Worm (Caenorhabditis elegans) whole organism, young adult: Measurements from ENCODE around the gene F41G4.13.
A peak's percentile ranks its signal among the peaks of the same experiment; 100 is the strongest.

Experiments
- F10E7.11 ChIP-seq: sonication (generic microtip); optimal IDR thresholded peaks from 2 replicates; lab custom pipeline; 2017; ENCODE audit warnings: mild to moderate bottlenecking, missing genetic modification characterization, moderate library complexity, missing compliant biosample characterization
- F39B2.1 ChIP-seq: fragments of 200-800 bp; sonication (Bioruptor generic); IDR thresholded peaks from 2 replicates; pipeline ENCODE4 v1.3.6; 2022; ENCODE audit warnings: missing genetic modification reagents, missing genetic modification characterization, missing compliant biosample characterization
- F49E8.2 ChIP-seq: sonication (generic microtip); optimal IDR thresholded peaks from 3 replicates; lab custom pipeline; 2017; ENCODE audit warnings: missing genetic modification characterization, mild to moderate bottlenecking, missing compliant biosample characterization, antibody characterized with exemption, moderate library complexity; ENCODE audit not compliant: insufficient read depth
- F57C9.4 ChIP-seq: sonication (generic microtip); optimal IDR thresholded peaks from 2 replicates; lab custom pipeline; 2017; ENCODE audit warnings: mild to moderate bottlenecking, missing genetic modification characterization, missing compliant biosample characterization
- K12H6.12 ChIP-seq: fragments of 200-800 bp; sonication (Bioruptor generic); optimal IDR thresholded peaks from 2 replicates; lab custom pipeline; 2018; ENCODE audit warnings: mild to moderate bottlenecking, missing genetic modification characterization, missing compliant biosample characterization
- Y53G8AR.9 ChIP-seq: fragments of 200-800 bp; sonication (Bioruptor generic); conservative IDR thresholded peaks from 2 replicates; pipeline ENCODE4 v1.3.6; 2022; ENCODE audit warnings: missing genetic modification reagents, missing genetic modification characterization, missing compliant biosample characterization
- ama-1 ChIP-seq, 3 experiments: fragments of 150-350 bp in 1 of 3; sonication (generic microtip) in 2 of 3; optimal IDR thresholded peaks; 2 replicates each; lab custom pipeline; 2014 to 2018; ENCODE audit warnings: missing biosample characterization in 2 of 3, missing genetic modification characterization in 2 of 3, missing genetic modification reagents in 2 of 3
- aptf-2 ChIP-seq: fragments of 200-800 bp; sonication (Bioruptor generic); conservative IDR thresholded peaks from 2 replicates; pipeline ENCODE4 v1.3.6; 2022; ENCODE audit warnings: missing genetic modification reagents, missing genetic modification characterization, missing compliant biosample characterization
- atf-7 ChIP-seq: sonication (generic microtip); optimal IDR thresholded peaks from 2 replicates; lab custom pipeline; 2017; ENCODE audit warnings: mild to moderate bottlenecking, missing genetic modification characterization, missing compliant biosample characterization
- attf-3 ChIP-seq: fragments of 200-800 bp; sonication (Bioruptor generic); conservative IDR thresholded peaks from 2 replicates; pipeline ENCODE4 v1.3.6; 2022; ENCODE audit warnings: missing genetic modification reagents, missing genetic modification characterization, missing compliant biosample characterization
- attf-6 ChIP-seq: fragments of 200-800 bp; sonication (Bioruptor generic); IDR thresholded peaks from 2 replicates; pipeline ENCODE4 v1.3.6; 2022; ENCODE audit warnings: missing genetic modification reagents, missing genetic modification characterization, missing compliant biosample characterization
- bed-2 ChIP-seq: fragments of 200-800 bp; sonication (Bioruptor generic); IDR thresholded peaks from 2 replicates; pipeline ENCODE4 v1.3.6; 2022; ENCODE audit warnings: missing genetic modification reagents, missing genetic modification characterization, missing compliant biosample characterization
- cebp-2 ChIP-seq: fragments of 200-800 bp; sonication (Bioruptor generic); IDR thresholded peaks from 2 replicates; pipeline ENCODE4 v1.3.6; 2022; ENCODE audit warnings: missing genetic modification characterization, missing compliant biosample characterization
- ceh-27 ChIP-seq: fragments of 200-800 bp; sonication (Bioruptor generic); optimal IDR thresholded peaks from 2 replicates; lab custom pipeline; 2018; ENCODE audit warnings: mild to moderate bottlenecking, missing genetic modification characterization, moderate library complexity, missing compliant biosample characterization
- ceh-79 ChIP-seq: sonication (generic microtip); optimal IDR thresholded peaks from 2 replicates; lab custom pipeline; 2017; ENCODE audit warnings: mild to moderate bottlenecking, missing genetic modification characterization, missing compliant biosample characterization
- ceh-91 ChIP-seq: fragments of 200-800 bp; sonication (Bioruptor generic); IDR thresholded peaks from 2 replicates; pipeline ENCODE4 v1.3.6; 2022; ENCODE audit warnings: missing genetic modification reagents, missing genetic modification characterization, missing compliant biosample characterization
- dpl-1 ChIP-seq: fragments of 150-350 bp; optimal IDR thresholded peaks from 2 replicates; lab custom pipeline; 2014; ENCODE audit warnings: missing biosample characterization, missing genetic modification reagents, missing genetic modification characterization
- efl-1 ChIP-seq: fragments of 150-350 bp; optimal IDR thresholded peaks from 2 replicates; lab custom pipeline; 2014; ENCODE audit warnings: missing biosample characterization, missing genetic modification reagents, missing genetic modification characterization
- hrde-1 ChIP-seq: sonication (generic microtip); optimal IDR thresholded peaks from 2 replicates; lab custom pipeline; 2016; ENCODE audit warnings: missing genetic modification characterization, mild to moderate bottlenecking, missing compliant biosample characterization, moderate library complexity, missing genotype, missing genetic modification reagents, borderline replicate concordance
- let-526 ChIP-seq: fragments of 200-800 bp; sonication (Bioruptor generic); IDR thresholded peaks from 2 replicates; pipeline ENCODE4 v1.3.6; 2022; ENCODE audit warnings: missing genetic modification reagents, missing genetic modification characterization, missing compliant biosample characterization
- madf-6 ChIP-seq: fragments of 200-800 bp; sonication (Bioruptor generic); IDR thresholded peaks from 2 replicates; pipeline ENCODE4 v1.3.6; 2022; ENCODE audit warnings: missing genetic modification reagents, missing genetic modification characterization, missing compliant biosample characterization
- mes-4 ChIP-seq: sonication (generic microtip); optimal IDR thresholded peaks from 2 replicates; lab custom pipeline; 2016; ENCODE audit warnings: missing genotype, missing genetic modification characterization, missing compliant biosample characterization
- mxl-1 ChIP-seq: sonication (generic microtip); optimal IDR thresholded peaks from 2 replicates; lab custom pipeline; 2016; ENCODE audit warnings: missing genetic modification characterization, missing compliant biosample characterization
- nfyb-1 ChIP-seq: fragments of 200-800 bp; sonication (Bioruptor generic); IDR thresholded peaks from 2 replicates; pipeline ENCODE4 v1.3.6; 2022; ENCODE audit warnings: missing genetic modification reagents, missing genetic modification characterization, missing compliant biosample characterization
- nhr-90 ChIP-seq: sonication (generic microtip); optimal IDR thresholded peaks from 2 replicates; lab custom pipeline; 2016; ENCODE audit warnings: missing genotype, mild to moderate bottlenecking, missing genetic modification characterization, missing compliant biosample characterization
- pha-4 ChIP-seq: fragments of 150-350 bp; sonication (generic microtip); optimal IDR thresholded peaks from 2 replicates; lab custom pipeline; 2014; ENCODE audit warnings: missing biosample characterization, missing genetic modification reagents, missing genetic modification characterization
- rcor-1 ChIP-seq: fragments of 200-800 bp; sonication (Bioruptor generic); IDR thresholded peaks from 2 replicates; pipeline ENCODE4 v1.3.6; 2022; ENCODE audit warnings: missing genetic modification reagents, missing genetic modification characterization, missing compliant biosample characterization
- rec-8 ChIP-seq, 2 experiments: sonication (generic microtip); optimal IDR thresholded peaks; 2 replicates each; lab custom pipeline; 2016; ENCODE audit warnings: mild to moderate bottlenecking in 2 of 2, missing genetic modification characterization in 2 of 2, missing genetic modification reagents in 2 of 2, missing genotype in 2 of 2, missing biosample characterization in 1 of 2, missing compliant biosample characterization in 1 of 2, moderate library complexity in 1 of 2
- snpc-1.1 ChIP-seq: sonication (generic microtip); optimal IDR thresholded peaks from 2 replicates; lab custom pipeline; 2017; ENCODE audit warnings: missing genetic modification characterization, mild to moderate bottlenecking, missing compliant biosample characterization, antibody characterized with exemption, moderate library complexity, missing genotype, missing genetic modification reagents; ENCODE audit not compliant: insufficient read depth
- snpc-1.3 ChIP-seq: sonication (generic microtip); optimal IDR thresholded peaks from 2 replicates; lab custom pipeline; 2017; ENCODE audit warnings: missing genetic modification characterization, mild to moderate bottlenecking, missing compliant biosample characterization, antibody characterized with exemption, moderate library complexity, missing genotype, missing genetic modification reagents; ENCODE audit not compliant: insufficient read depth
- snpc-4 ChIP-seq, 5 experiments: fragments of 150-350 bp in 1 of 5; sonication (generic microtip) in 4 of 5; optimal IDR thresholded peaks; 2 replicates each; lab custom pipeline; 2014 to 2018; ENCODE audit warnings: missing genetic modification characterization in 5 of 5, missing biosample characterization in 3 of 5, antibody characterized with exemption in 2 of 5, mild to moderate bottlenecking in 2 of 5, missing compliant biosample characterization in 2 of 5, missing genotype in 2 of 5, moderate library complexity in 2 of 5, missing genetic modification reagents in 1 of 5
- sptf-2 ChIP-seq: fragments of 200-800 bp; sonication (Bioruptor generic); optimal IDR thresholded peaks from 2 replicates; lab custom pipeline; 2018; ENCODE audit warnings: mild to moderate bottlenecking, missing genetic modification characterization, missing compliant biosample characterization
- tbx-9 ChIP-seq: sonication (generic microtip); optimal IDR thresholded peaks from 2 replicates; lab custom pipeline; 2016; ENCODE audit warnings: borderline replicate concordance, missing genetic modification characterization, inconsistent platforms, missing compliant biosample characterization
- zfh-2 ChIP-seq: fragments of 200-800 bp; sonication (Bioruptor generic); conservative IDR thresholded peaks from 2 replicates; pipeline ENCODE4 v1.3.6; 2022; ENCODE audit warnings: missing genetic modification reagents, missing genetic modification characterization, missing compliant biosample characterization
- ztf-22 ChIP-seq: fragments of 200-800 bp; sonication (Bioruptor generic); optimal IDR thresholded peaks from 2 replicates; lab custom pipeline; 2018; ENCODE audit warnings: mild to moderate bottlenecking, missing genetic modification characterization, moderate library complexity, missing compliant biosample characterization
- ztf-28 ChIP-seq: fragments of 200-800 bp; sonication (Bioruptor generic); IDR thresholded peaks from 2 replicates; pipeline ENCODE4 v1.3.6; 2022; ENCODE audit warnings: missing genetic modification reagents, missing genetic modification characterization, missing compliant biosample characterization

Gene F41G4.13

DNA sequence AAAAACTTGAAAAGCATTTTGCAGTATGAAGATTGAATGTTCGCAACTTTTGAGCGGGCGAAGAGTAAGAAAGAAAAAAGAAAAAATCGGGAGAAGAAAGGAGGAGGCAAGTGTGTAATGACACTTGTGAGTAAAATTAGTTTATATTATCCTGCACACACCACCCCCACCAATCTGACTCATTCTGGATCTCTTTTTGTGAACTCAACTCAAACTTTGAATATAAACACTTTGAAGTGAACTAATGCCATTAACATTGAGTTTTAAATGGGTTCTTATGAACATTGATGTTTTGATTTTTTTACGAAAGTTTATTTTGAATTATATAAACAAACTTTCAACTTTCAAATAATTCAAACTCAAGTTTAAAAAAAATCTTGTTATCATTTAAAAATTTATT, 10.3 kb upstream of the F41G4.13 start, which contains the start of gene F41G4.8:
Gene F41G4.8, minus strand, starts transcription at position 101 of the 400 bp plus-strand sequence.
- TF ChIP-seq ztf-22, result no peak
- TF ChIP-seq nhr-90 (tag; lab: Kevin White, UChicago), result no peak
- TF ChIP-seq ceh-27 (GFP tag; lab: Kevin White, UChicago), result no peak
- TF ChIP-seq F57C9.4, result no peak
- TF ChIP-seq ceh-79 (tag; lab: Kevin White, UChicago), result no peak

DNA sequence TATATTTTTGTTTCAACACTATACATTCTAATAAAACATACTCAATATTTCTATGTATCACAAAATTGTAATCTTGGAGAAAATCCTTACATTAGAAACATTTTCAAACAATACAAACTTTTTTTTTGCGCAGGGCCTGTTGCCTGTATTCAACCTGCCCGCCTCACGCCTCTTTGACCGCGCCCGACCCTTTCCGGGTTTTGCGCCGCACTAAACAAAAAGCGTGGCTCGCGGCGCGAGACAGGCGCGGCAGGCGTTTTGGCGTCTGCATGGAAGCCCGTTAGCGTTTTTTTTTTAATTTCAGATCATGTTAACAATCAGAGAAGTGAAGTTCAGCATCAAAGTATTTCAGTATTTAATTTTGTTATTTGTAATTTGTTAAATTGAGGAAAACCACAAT, 8.3 kb upstream of the F41G4.13 start:
- no peak for TF ChIP-seq snpc-4 (GFP tag; optimal IDR thresholded peaks at IDR 0.05; lab: Kevin White, UChicago)
- TF ChIP-seq snpc-4 (tag; optimal IDR thresholded peaks at IDR 0.05; lab: Kevin White, UChicago), result peak in 1 of 4 experiments; percentile 46
- TF ChIP-seq ceh-91 (GFP tag; lab: Robert Waterston, UW), result no peak
- no peak for TF ChIP-seq rec-8 (tag; optimal IDR thresholded peaks at IDR 0.05; lab: Kevin White, UChicago)
- no peak for TF ChIP-seq F49E8.2 (tag; lab: Kevin White, UChicago)
- no peak for TF ChIP-seq Y53G8AR.9 (GFP tag; lab: Robert Waterston, UW)
- TF ChIP-seq hrde-1, result no peak
- peak; percentile 84 for TF ChIP-seq zfh-2 (GFP tag; lab: Robert Waterston, UW)
- 0 out of 2 replicates have a peak, but pooled peaks have one; percentile 16 for TF ChIP-seq aptf-2 (GFP tag; lab: Robert Waterston, UW)

DNA sequence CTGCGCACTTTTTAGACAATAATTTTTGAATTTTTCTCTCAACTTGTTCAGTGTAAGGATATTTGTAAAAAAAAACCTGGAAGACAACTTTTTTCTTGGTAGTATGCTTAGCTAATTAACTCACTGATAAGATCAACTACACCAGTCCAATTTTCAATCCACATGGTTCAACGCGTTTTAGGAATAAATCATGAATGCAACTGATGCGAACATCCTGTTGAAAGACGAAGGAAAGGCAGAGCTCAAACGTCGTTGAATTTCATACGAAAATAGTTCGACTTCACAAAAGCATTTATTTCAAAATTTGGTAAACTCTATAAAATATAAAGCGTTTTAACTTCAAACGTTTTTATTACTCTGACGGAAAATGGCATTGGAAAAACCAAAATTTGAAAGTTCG, 6.1 kb upstream of the F41G4.13 start, which contains the start of gene dyla-1:
Gene dyla-1, plus strand, starts transcription at position 301 of the 400 bp plus-strand sequence.
- TF ChIP-seq F10E7.11 (tag; lab: Kevin White, UChicago), result no peak

DNA sequence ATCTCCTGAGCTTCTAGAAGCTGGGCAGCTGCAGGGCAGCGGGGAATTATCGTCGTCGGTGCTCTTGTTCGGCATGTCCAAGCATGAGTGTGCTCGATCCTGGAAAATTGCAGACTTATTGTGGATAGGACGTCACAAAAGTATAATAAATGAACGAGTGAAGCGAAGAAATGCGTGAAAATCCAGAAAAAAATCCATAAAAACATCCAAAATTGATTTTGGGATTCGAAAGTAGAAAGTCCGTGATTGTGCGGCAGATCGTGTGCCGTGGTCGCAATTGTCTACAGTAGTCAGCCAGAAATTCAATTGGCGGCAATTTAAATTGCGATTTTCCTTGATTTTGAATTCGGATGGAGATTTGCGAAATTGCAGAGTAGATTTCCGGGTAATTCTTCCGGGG, 1.7 kb upstream of the F41G4.13 start, which contains the start of gene F41G4.7:
Gene F41G4.7, minus strand, starts transcription at position 101 of the 400 bp plus-strand sequence.
- TF ChIP-seq mes-4 (tag; lab: Kevin White, UChicago) (no peak), pha-4 (tag; lab: Kevin White, UChicago) (no peak), cebp-2 (GFP tag; lab: Robert Waterston, UW) (no peak), attf-6 (GFP tag; lab: Robert Waterston, UW) (no peak), rec-8 (tag; optimal IDR thresholded peaks at IDR 0.05; lab: Kevin White, UChicago) (no peak), snpc-1.3 (tag; lab: Kevin White, UChicago) (no peak), zfh-2 (GFP tag; lab: Robert Waterston, UW) (no peak)

DNA sequence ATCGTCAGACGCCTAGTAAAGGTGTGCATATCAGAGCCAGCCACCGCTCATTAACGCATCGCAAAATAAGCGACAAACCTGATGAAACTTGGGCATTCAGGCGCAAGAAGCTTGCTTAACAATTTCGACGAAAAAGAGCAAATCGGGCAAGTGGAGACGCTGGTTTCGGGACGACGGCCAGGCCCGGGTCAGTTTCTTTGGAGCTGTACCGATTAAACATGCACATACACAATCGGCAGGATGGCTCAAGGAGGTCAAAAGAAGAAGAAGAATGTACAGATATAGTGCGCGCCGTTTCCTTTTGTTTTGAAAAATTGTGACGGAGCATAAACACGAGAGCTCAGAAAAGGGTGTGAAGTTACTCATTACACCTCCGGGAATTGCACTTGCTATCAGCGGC, 8.1 kb downstream of the F41G4.13 start:
- TF ChIP-seq sptf-2 (GFP tag; lab: Kevin White, UChicago) (no peak), atf-7 (tag; lab: Kevin White, UChicago) (no peak), madf-6 (GFP tag; lab: Robert Waterston, UW) (no peak), nfyb-1 (GFP tag; lab: Robert Waterston, UW) (no peak), mxl-1 (tag; lab: Kevin White, UChicago) (no peak), attf-3 (GFP tag; lab: Robert Waterston, UW) (no peak), ztf-28 (no peak), bed-2 (no peak), F39B2.1 (GFP tag; lab: Robert Waterston, UW) (no peak), dpl-1 (GFP tag; lab: Kevin White, UChicago) (no peak), rcor-1 (no peak), F10E7.11 (tag; lab: Kevin White, UChicago) (no peak), K12H6.12 (no peak), ama-1 (optimal IDR thresholded peaks at IDR 0.05; lab: Kevin White, UChicago) (no peak), ama-1 (GFP tag; optimal IDR thresholded peaks at IDR 0.05; lab: Kevin White, UChicago) (no peak), rec-8 (tag; optimal IDR thresholded peaks at IDR 0.05; lab: Kevin White, UChicago) (no peak), snpc-1.1 (tag; lab: Kevin White, UChicago) (no peak), efl-1 (GFP tag; lab: Kevin White, UChicago) (no peak), ceh-27 (GFP tag; lab: Kevin White, UChicago) (no peak), tbx-9 (tag; lab: Kevin White, UChicago) (no peak), let-526 (GFP tag; lab: Robert Waterston, UW) (no peak)
